Worm (Caenorhabditis elegans) whole organism, young adult: Measurements from ENCODE around the gene M163.11.
A peak's percentile ranks its signal among the peaks of the same experiment; 100 is the strongest.

Source experiments
- B0336.3 ChIP-seq: fragments of 200-800 bp; sonication (Bioruptor generic); IDR thresholded peaks from 2 replicates; pipeline ENCODE4 v1.3.6; 2022; ENCODE audit warnings: missing genetic modification characterization, missing compliant biosample characterization
- C17E4.6 ChIP-seq: fragments of 200-800 bp; sonication (Bioruptor generic); IDR thresholded peaks from 2 replicates; pipeline ENCODE4 v1.3.6; 2022; ENCODE audit warnings: missing genetic modification reagents, missing genetic modification characterization, missing compliant biosample characterization
- D2030.7 ChIP-seq: fragments of 200-800 bp; sonication (Bioruptor generic); IDR thresholded peaks from 2 replicates; pipeline ENCODE4 v1.3.6; 2022; ENCODE audit warnings: missing genetic modification reagents, missing genetic modification characterization, missing compliant biosample characterization
- F10E7.11 ChIP-seq: sonication (generic microtip); optimal IDR thresholded peaks from 2 replicates; lab custom pipeline; 2017; ENCODE audit warnings: mild to moderate bottlenecking, missing genetic modification characterization, moderate library complexity, missing compliant biosample characterization
- F39B2.1 ChIP-seq: fragments of 200-800 bp; sonication (Bioruptor generic); IDR thresholded peaks from 2 replicates; pipeline ENCODE4 v1.3.6; 2022; ENCODE audit warnings: missing genetic modification reagents, missing genetic modification characterization, missing compliant biosample characterization
- F49E8.2 ChIP-seq: sonication (generic microtip); optimal IDR thresholded peaks from 3 replicates; lab custom pipeline; 2017; ENCODE audit warnings: missing genetic modification characterization, mild to moderate bottlenecking, missing compliant biosample characterization, antibody characterized with exemption, moderate library complexity; ENCODE audit not compliant: insufficient read depth
- F55B11.4 ChIP-seq: sonication (generic microtip); optimal IDR thresholded peaks from 2 replicates; lab custom pipeline; 2016; ENCODE audit warnings: missing compliant biosample characterization, missing genetic modification characterization, borderline replicate concordance; ENCODE audit not compliant: insufficient read depth
- F57C9.4 ChIP-seq: sonication (generic microtip); optimal IDR thresholded peaks from 2 replicates; lab custom pipeline; 2017; ENCODE audit warnings: mild to moderate bottlenecking, missing genetic modification characterization, missing compliant biosample characterization
- T26A5.8 ChIP-seq: sonication (generic microtip); optimal IDR thresholded peaks from 2 replicates; lab custom pipeline; 2016; ENCODE audit warnings: missing genetic modification characterization, missing compliant biosample characterization
- ZK185.1 ChIP-seq: sonication (generic microtip); optimal IDR thresholded peaks from 2 replicates; lab custom pipeline; 2016; ENCODE audit warnings: mild to moderate bottlenecking, missing genetic modification characterization, missing compliant biosample characterization; ENCODE audit not compliant: poor library complexity, severe bottlenecking
- akir-1 ChIP-seq: fragments of 200-800 bp; sonication (Bioruptor generic); optimal IDR thresholded peaks from 2 replicates; lab custom pipeline; 2018; ENCODE audit warnings: mild to moderate bottlenecking, missing genetic modification characterization, moderate library complexity, missing compliant biosample characterization
- athp-1 ChIP-seq: sonication (generic microtip); optimal IDR thresholded peaks from 2 replicates; lab custom pipeline; 2017; ENCODE audit warnings: mild to moderate bottlenecking, missing genetic modification characterization, missing compliant biosample characterization
- ccch-3 ChIP-seq: fragments of 200-800 bp; sonication (Bioruptor generic); optimal IDR thresholded peaks from 2 replicates; lab custom pipeline; 2018; ENCODE audit warnings: mild to moderate bottlenecking, missing genetic modification characterization, missing compliant biosample characterization
- cebp-2 ChIP-seq: fragments of 200-800 bp; sonication (Bioruptor generic); IDR thresholded peaks from 2 replicates; pipeline ENCODE4 v1.3.6; 2022; ENCODE audit warnings: missing genetic modification characterization, missing compliant biosample characterization
- ceh-40 ChIP-seq: fragments of 200-800 bp; sonication (Bioruptor generic); IDR thresholded peaks from 2 replicates; pipeline ENCODE4 v1.3.6; 2022; ENCODE audit warnings: missing genetic modification characterization, missing compliant biosample characterization
- chd-7 ChIP-seq: sonication (generic microtip); optimal IDR thresholded peaks from 2 replicates; lab custom pipeline; 2016; ENCODE audit warnings: mild to moderate bottlenecking, missing genetic modification characterization, moderate library complexity, missing compliant biosample characterization
- dox-1 ChIP-seq: fragments of 200-800 bp; sonication (Bioruptor generic); IDR thresholded peaks from 2 replicates; pipeline ENCODE4 v1.3.6; 2022; ENCODE audit warnings: missing genetic modification reagents, missing genetic modification characterization, missing compliant biosample characterization
- egl-44 ChIP-seq: fragments of 200-800 bp; sonication (Bioruptor generic); IDR thresholded peaks from 2 replicates; pipeline ENCODE4 v1.3.6; 2022; ENCODE audit warnings: missing genetic modification reagents, missing genetic modification characterization, missing compliant biosample characterization
- ekl-4 ChIP-seq: fragments of 200-800 bp; sonication (Bioruptor generic); IDR thresholded peaks from 2 replicates; pipeline ENCODE4 v1.3.6; 2022; ENCODE audit warnings: missing genetic modification reagents, missing genetic modification characterization, missing compliant biosample characterization
- ets-4 ChIP-seq: fragments of 200-800 bp; sonication (Bioruptor generic); optimal IDR thresholded peaks from 2 replicates; lab custom pipeline; 2018; ENCODE audit warnings: mild to moderate bottlenecking, missing genetic modification characterization, missing compliant biosample characterization
- hlh-26 ChIP-seq: fragments of 200-800 bp; sonication (Bioruptor generic); conservative IDR thresholded peaks from 2 replicates; pipeline ENCODE4 v1.3.6; 2022; ENCODE audit warnings: missing genetic modification reagents, missing genetic modification characterization, missing compliant biosample characterization
- hmg-20 ChIP-seq: fragments of 200-800 bp; sonication (Bioruptor generic); IDR thresholded peaks from 2 replicates; pipeline ENCODE4 v1.3.6; 2022; ENCODE audit warnings: missing genetic modification reagents, missing genetic modification characterization, missing compliant biosample characterization
- hrde-1 ChIP-seq: sonication (generic microtip); optimal IDR thresholded peaks from 2 replicates; lab custom pipeline; 2016; ENCODE audit warnings: missing genetic modification characterization, mild to moderate bottlenecking, missing compliant biosample characterization, moderate library complexity, missing genotype, missing genetic modification reagents, borderline replicate concordance
- lin-35 ChIP-seq, 3 experiments: fragments of 150-350 bp in 2 of 3; sonication (generic microtip) in 1 of 3; optimal IDR thresholded peaks; 2 replicates each; lab custom pipeline; 2014 to 2018; ENCODE audit warnings: missing biosample characterization in 3 of 3, missing genetic modification characterization in 3 of 3, missing genetic modification reagents in 3 of 3
- lin-40 ChIP-seq: sonication (generic microtip); optimal IDR thresholded peaks from 2 replicates; lab custom pipeline; 2016; ENCODE audit warnings: missing genetic modification characterization, mild to moderate bottlenecking, missing compliant biosample characterization, missing genotype, missing genetic modification reagents
- lin-54 ChIP-seq: fragments of 200-800 bp; sonication (Bioruptor generic); optimal IDR thresholded peaks from 2 replicates; lab custom pipeline; 2018; ENCODE audit warnings: mild to moderate bottlenecking, missing genetic modification characterization, missing compliant biosample characterization
- madf-3 ChIP-seq: fragments of 200-800 bp; sonication (Bioruptor generic); IDR thresholded peaks from 2 replicates; pipeline ENCODE4 v1.3.6; 2022; ENCODE audit warnings: missing genetic modification reagents, missing genetic modification characterization, missing compliant biosample characterization
- madf-6 ChIP-seq: fragments of 200-800 bp; sonication (Bioruptor generic); IDR thresholded peaks from 2 replicates; pipeline ENCODE4 v1.3.6; 2022; ENCODE audit warnings: missing genetic modification reagents, missing genetic modification characterization, missing compliant biosample characterization
- mcd-1 ChIP-seq: fragments of 200-800 bp; sonication (Bioruptor generic); IDR thresholded peaks from 2 replicates; pipeline ENCODE4 v1.3.6; 2022; ENCODE audit warnings: missing genetic modification reagents, missing genetic modification characterization, missing compliant biosample characterization
- mel-28 ChIP-seq: sonication (generic microtip); optimal IDR thresholded peaks from 2 replicates; lab custom pipeline; 2016; ENCODE audit warnings: borderline replicate concordance, mild to moderate bottlenecking, missing genetic modification characterization, missing compliant biosample characterization
- mxl-1 ChIP-seq: sonication (generic microtip); optimal IDR thresholded peaks from 2 replicates; lab custom pipeline; 2016; ENCODE audit warnings: missing genetic modification characterization, missing compliant biosample characterization
- nfya-2 ChIP-seq: fragments of 200-800 bp; sonication (Bioruptor generic); IDR thresholded peaks from 2 replicates; pipeline ENCODE4 v1.3.6; 2022; ENCODE audit warnings: missing genetic modification reagents, missing genetic modification characterization, missing compliant biosample characterization
- rec-8 ChIP-seq, 2 experiments: sonication (generic microtip); optimal IDR thresholded peaks; 2 replicates each; lab custom pipeline; 2016; ENCODE audit warnings: mild to moderate bottlenecking in 2 of 2, missing genetic modification characterization in 2 of 2, missing genetic modification reagents in 2 of 2, missing genotype in 2 of 2, missing biosample characterization in 1 of 2, missing compliant biosample characterization in 1 of 2, moderate library complexity in 1 of 2
- repo-1 ChIP-seq: sonication (generic microtip); optimal IDR thresholded peaks from 2 replicates; lab custom pipeline; 2017; ENCODE audit warnings: mild to moderate bottlenecking, missing genetic modification characterization, missing compliant biosample characterization
- snpc-1.3 ChIP-seq: sonication (generic microtip); optimal IDR thresholded peaks from 2 replicates; lab custom pipeline; 2017; ENCODE audit warnings: missing genetic modification characterization, mild to moderate bottlenecking, missing compliant biosample characterization, antibody characterized with exemption, moderate library complexity, missing genotype, missing genetic modification reagents; ENCODE audit not compliant: insufficient read depth
- sptf-2 ChIP-seq: fragments of 200-800 bp; sonication (Bioruptor generic); optimal IDR thresholded peaks from 2 replicates; lab custom pipeline; 2018; ENCODE audit warnings: mild to moderate bottlenecking, missing genetic modification characterization, missing compliant biosample characterization
- tbx-9 ChIP-seq: sonication (generic microtip); optimal IDR thresholded peaks from 2 replicates; lab custom pipeline; 2016; ENCODE audit warnings: borderline replicate concordance, missing genetic modification characterization, inconsistent platforms, missing compliant biosample characterization
- zim-3 ChIP-seq: sonication (generic microtip); optimal IDR thresholded peaks from 2 replicates; lab custom pipeline; 2017; ENCODE audit warnings: mild to moderate bottlenecking, missing genetic modification characterization, moderate library complexity, missing compliant biosample characterization
- ztf-18 ChIP-seq: sonication (generic microtip); optimal IDR thresholded peaks from 2 replicates; lab custom pipeline; 2016; ENCODE audit warnings: missing genotype, mild to moderate bottlenecking, missing genetic modification characterization, missing compliant biosample characterization

Gene M163.11

DNA sequence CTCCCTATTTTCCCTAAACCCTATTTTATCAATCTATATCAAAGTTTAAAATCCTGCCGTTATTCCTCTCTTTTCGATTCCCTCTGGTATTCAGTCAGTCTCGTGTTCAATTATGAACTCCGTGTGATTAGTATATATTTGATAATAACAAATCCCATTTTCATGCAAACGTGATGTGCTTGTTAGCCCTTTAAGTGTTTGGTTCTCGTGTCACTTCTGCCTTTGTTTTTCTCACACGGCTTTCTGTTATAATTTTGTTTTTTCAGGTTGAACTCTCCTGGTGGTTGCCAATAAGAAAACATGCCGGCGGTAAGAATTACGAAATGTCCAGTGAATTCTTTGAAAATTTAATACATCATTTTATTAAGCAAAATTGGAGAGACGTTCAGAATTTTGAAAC, 12.6 kb upstream of the M163.11 start, which contains the start of gene M163.21:
Gene M163.21 (plus strand): TSS at position 301 of the 400 bp plus-strand sequence.
- TF ChIP-seq madf-6 (GFP tag; lab: Robert Waterston, UW) (no peak), mxl-1 (tag; lab: Kevin White, UChicago) (no peak), F57C9.4 (tag; lab: Kevin White, UChicago) (no peak), repo-1 (tag; lab: Kevin White, UChicago) (no peak), F39B2.1 (GFP tag; lab: Robert Waterston, UW) (no peak), sptf-2 (GFP tag; lab: Kevin White, UChicago) (no peak), C17E4.6 (GFP tag; lab: Robert Waterston, UW) (no peak), F10E7.11 (no peak), madf-3 (GFP tag; lab: Robert Waterston, UW) (no peak)

DNA sequence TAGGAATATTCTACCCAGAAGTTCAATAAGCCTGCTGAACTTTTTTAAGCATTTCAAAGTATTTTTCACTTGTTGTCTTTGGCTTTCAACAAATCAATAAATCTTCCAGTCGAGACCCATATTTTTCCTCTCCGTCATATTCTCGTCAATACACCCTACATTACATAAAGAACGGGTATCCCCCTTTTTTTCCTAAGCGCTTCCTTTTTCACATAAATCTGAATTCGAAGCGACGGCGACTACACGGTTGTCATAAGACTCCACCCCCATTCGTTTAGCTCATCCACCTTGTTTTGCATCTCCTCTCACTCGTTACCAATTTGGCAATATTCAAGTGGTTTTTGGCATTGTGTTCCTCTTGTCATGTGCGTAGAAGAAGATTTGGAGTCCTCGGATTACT, 9.9 kb upstream of the M163.11 start, which contains the start of gene M163.9:
Gene M163.9 (plus strand): TSS at position 301 of the 400 bp plus-strand sequence.
- no peak for TF ChIP-seq akir-1 (GFP tag; lab: Kevin White, UChicago)
- TF ChIP-seq ccch-3: no peak
- TF ChIP-seq dox-1 (GFP tag; lab: Robert Waterston, UW): no peak
- no peak for TF ChIP-seq F10E7.11
- no peak for TF ChIP-seq tbx-9 (tag; lab: Kevin White, UChicago)
- no peak for TF ChIP-seq lin-40
- no peak for TF ChIP-seq mel-28
- TF ChIP-seq athp-1 (tag; lab: Kevin White, UChicago): no peak
- TF ChIP-seq F55B11.4 (tag; lab: Kevin White, UChicago): no peak
- TF ChIP-seq F49E8.2 (tag; lab: Kevin White, UChicago): no peak
- TF ChIP-seq hlh-26 (GFP tag; lab: Robert Waterston, UW): no peak
- TF ChIP-seq T26A5.8: no peak
- TF ChIP-seq ets-4: no peak
- no peak for TF ChIP-seq sptf-2 (GFP tag; lab: Kevin White, UChicago)
- TF ChIP-seq nfya-2 (GFP tag; lab: Robert Waterston, UW): no peak
- TF ChIP-seq hrde-1 (tag; lab: Kevin White, UChicago): no peak
- TF ChIP-seq, all 124 proteins: peak for 0

DNA sequence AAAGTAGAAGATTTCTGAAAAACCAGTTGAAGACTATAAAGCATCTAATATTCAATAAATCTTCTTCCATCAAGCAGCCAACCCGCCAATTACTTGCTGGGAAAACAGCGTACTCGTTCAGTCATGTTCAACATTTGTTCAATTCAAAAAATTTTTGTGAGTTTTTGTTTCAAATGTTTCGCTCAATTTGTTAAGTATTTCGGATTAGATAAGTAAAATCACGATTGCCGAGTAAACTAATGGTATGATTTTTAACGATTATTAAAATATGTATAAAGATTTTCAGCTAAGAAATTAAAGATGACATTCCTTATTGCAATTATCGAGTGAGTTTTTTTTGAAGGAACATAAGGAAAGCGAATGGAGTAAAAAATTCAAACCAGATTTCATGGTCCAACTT, 8.5 kb upstream of the M163.11 start, which contains the start of gene M163.10:
Gene M163.10 (plus strand): TSS at position 301 of the 400 bp plus-strand sequence.
- no peak for TF ChIP-seq lin-54 (GFP tag; lab: Kevin White, UChicago)
- no peak for TF ChIP-seq ZK185.1

DNA sequence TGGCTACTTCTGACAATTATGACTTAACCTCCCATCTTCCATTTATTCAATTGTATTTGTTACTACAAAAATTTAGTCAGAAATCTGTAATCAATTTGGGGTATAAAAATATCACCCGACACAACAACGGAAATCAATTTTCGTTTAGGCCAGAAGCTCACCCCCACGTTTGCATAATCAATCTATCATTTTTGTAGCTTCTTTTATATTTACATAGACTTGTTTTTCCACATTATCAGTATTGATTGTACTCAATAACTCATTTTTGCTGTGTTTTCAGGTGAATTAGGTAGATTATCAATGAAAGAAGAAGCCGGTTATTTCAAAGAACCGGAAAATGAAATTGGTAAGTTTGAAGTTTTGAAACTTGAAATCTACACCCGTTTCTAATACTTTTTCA, 5.4 kb upstream of the M163.11 start, which contains the start of gene M163.5:
Gene M163.5 (plus strand): TSS at position 301 of the 400 bp plus-strand sequence.
- no peak for TF ChIP-seq lin-35 (GFP tag; optimal IDR thresholded peaks at IDR 0.05; lab: Kevin White, UChicago)
- TF ChIP-seq, all 124 proteins: peak for 0

DNA sequence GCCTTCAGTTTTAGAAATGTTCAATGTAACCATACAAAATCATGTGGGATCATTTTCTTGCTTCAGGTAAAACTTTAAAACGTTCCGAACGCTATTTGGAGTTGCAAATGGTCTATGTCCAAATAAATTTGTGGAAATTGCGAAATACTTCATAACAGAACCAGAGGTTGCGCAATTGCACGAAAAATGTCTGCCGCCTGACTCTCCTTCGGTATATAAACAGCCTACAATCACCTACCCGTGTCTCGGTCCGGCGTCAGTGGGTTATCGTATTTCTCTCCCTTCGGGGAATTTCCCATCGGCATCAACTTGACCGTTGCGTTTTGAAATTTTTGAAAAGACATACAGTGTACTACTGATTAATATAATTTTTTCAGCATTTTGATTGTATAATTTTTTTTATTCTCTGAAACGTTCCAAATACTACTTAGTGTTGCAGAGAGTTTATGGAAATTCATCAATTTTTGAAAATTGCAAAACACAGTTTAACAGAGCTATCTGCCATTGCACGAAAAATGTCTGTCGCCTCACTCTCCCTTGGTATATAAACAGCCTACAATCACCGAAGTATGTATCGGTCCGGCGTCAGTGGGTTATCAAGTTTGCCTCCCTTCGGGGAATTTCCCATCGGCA, 2.4 kb upstream of the M163.11 start:
- TF ChIP-seq cebp-2 (GFP tag; lab: Robert Waterston, UW) (peak; percentile 69; the same call in 1 of the 2 replicates), chd-7 (tag; lab: Kevin White, UChicago) (peak; percentile 81), hlh-26 (GFP tag; lab: Robert Waterston, UW) (no peak), ekl-4 (peak; percentile 25; the same call in 1 of the 2 replicates), snpc-1.3 (tag; lab: Kevin White, UChicago) (peak; percentile 6), mcd-1 (GFP tag; lab: Robert Waterston, UW) (no peak; the same call in 1 of the 2 replicates), B0336.3 (GFP tag; lab: Robert Waterston, UW) (0 out of 2 replicates have a peak, but pooled peaks have one; percentile 34), lin-40 (peak; percentile 81), ceh-40 (peak; percentile 79), rec-8 (tag; optimal IDR thresholded peaks at IDR 0.05; lab: Kevin White, UChicago) (peak in 1 of 2 experiments; percentile 22), ztf-18 (tag; lab: Kevin White, UChicago) (peak; percentile 39), madf-3 (GFP tag; lab: Robert Waterston, UW) (0 out of 2 replicates have a peak, but pooled peaks have one; percentile 56), D2030.7 (GFP tag; lab: Robert Waterston, UW) (no peak), hmg-20 (GFP tag; lab: Robert Waterston, UW) (0 out of 2 replicates have a peak, but pooled peaks have one; percentile 17), egl-44 (peak; percentile 28; the same call in 1 of the 2 replicates), zim-3 (tag; lab: Kevin White, UChicago) (no peak), sptf-2 (GFP tag; lab: Kevin White, UChicago) (no peak)
